ENCODE assay signal across 2 worm cellular contexts in genomic region chrII:7984071-7984470, ce11.
TF ChIP-seq lines count a peak whose summit lies in the region.

No protein-coding gene starts in this region.

TF ChIP-seq in whole organism, L1 larva, 84 proteins besides CTCF, POLR2A, EP300 and RAD21:
- no peak for TF ChIP-seq sptf-1 (tag; optimal IDR thresholded peaks at IDR 0.05; lab: Kevin White, UChicago)
- TF ChIP-seq lin-13 (GFP tag; optimal IDR thresholded peaks at IDR 0.05; lab: Kevin White, UChicago): no peak
- no peak for TF ChIP-seq nhr-47 (tag; optimal IDR thresholded peaks at IDR 0.05; lab: Kevin White, UChicago)
- no peak for TF ChIP-seq sup-37 (GFP tag; optimal IDR thresholded peaks at IDR 0.05; lab: Kevin White, UChicago)
- TF ChIP-seq unc-130 (tag; optimal IDR thresholded peaks at IDR 0.05; lab: Kevin White, UChicago): no peak
- peak; percentile 10 for TF ChIP-seq unc-86 (tag; optimal IDR thresholded peaks at IDR 0.05; lab: Kevin White, UChicago)
- no peak for TF ChIP-seq hlh-17 (GFP tag; optimal IDR thresholded peaks at IDR 0.05; lab: Kevin White, UChicago; ENCODE audit: borderline replicate concordance)
- no peak for TF ChIP-seq aha-1 (tag; optimal IDR thresholded peaks at IDR 0.05; lab: Kevin White, UChicago)
- no peak for TF ChIP-seq nhr-90 (tag; optimal IDR thresholded peaks at IDR 0.05; lab: Kevin White, UChicago; ENCODE audit: poor library complexity)
- no peak for TF ChIP-seq nhr-76 (tag; optimal IDR thresholded peaks at IDR 0.05; lab: Kevin White, UChicago)
- peak; percentile 21 for TF ChIP-seq lin-14 (GFP tag; optimal IDR thresholded peaks at IDR 0.05; lab: Kevin White, UChicago)
- peak; percentile 25 for TF ChIP-seq fkh-10 (GFP tag; optimal IDR thresholded peaks at IDR 0.05; lab: Kevin White, UChicago)
- TF ChIP-seq ceh-63 (GFP tag; optimal IDR thresholded peaks at IDR 0.05; lab: Kevin White, UChicago): no peak
- TF ChIP-seq nhr-20 (tag; optimal IDR thresholded peaks at IDR 0.05; lab: Kevin White, UChicago): no peak

TF ChIP-seq in whole organism, L4 larva, 104 proteins besides CTCF, POLR2A, EP300 and RAD21:
- TF ChIP-seq ctbp-1 (GFP tag; IDR thresholded peaks at IDR 0.05; lab: Robert Waterston, UW) (no peak), fkh-10 (GFP tag; optimal IDR thresholded peaks at IDR 0.05; lab: Kevin White, UChicago) (peak; percentile 30), aha-1 (tag; lab: Kevin White, UChicago) (peak; percentile 95)

Comparison
In these comparisons a context has a peak if more than half of its experiments do, and no peak if none do; other contexts are left out.
1. Of the 29 proteins assayed by ChIP-seq in both whole organism, L4 larva and whole organism, L1 larva: peak only in whole organism, L4 larva: aha-1; only in whole organism, L1 larva: none; in both: fkh-10; in neither: 27.